Worm (Caenorhabditis elegans): ENCODE measurements around the gene fip-2.

The fip-2 gene

DNA sequence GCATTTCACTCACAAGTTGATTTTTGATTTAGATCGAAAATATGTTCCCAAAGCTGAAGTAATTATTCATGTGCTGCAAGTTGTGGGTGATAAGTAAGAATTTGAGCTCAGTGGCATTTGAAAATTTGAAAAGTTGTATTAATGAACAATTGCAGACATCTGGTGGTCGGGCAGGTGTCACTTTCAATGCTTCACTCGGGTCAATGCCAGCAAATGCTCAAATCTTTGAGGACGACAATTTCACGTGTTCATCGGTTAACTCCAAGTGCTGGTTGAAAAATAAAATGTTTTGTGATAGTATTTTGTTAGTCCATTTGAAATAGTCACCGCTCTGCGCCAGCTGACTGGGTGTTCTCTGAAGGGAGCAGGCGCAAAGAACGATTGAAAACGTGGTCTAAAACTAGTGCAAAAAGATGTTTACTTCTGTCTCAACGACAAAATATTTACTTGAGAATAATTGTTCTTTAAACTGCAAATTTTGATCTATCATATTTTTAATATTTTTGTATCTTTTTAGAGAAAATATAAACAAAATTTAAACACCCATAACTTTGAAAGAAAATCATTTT, 26.4 kb downstream of the fip-2 start:
- TF ChIP-seq C34F6.9 (tag; optimal IDR thresholded peaks at IDR 0.05) (peak; percentile 68), blmp-1 (tag; optimal IDR thresholded peaks at IDR 0.05; ENCODE audit: insufficient read depth) (no peak), nhr-23 (tag; optimal IDR thresholded peaks at IDR 0.05) (no peak), zag-1 (tag; optimal IDR thresholded peaks at IDR 0.05) (no peak), alr-1 (tag; optimal IDR thresholded peaks at IDR 0.05) (no peak), ztf-11 (tag; optimal IDR thresholded peaks at IDR 0.05) (no peak), ztf-4 (tag; optimal IDR thresholded peaks at IDR 0.05) (peak; percentile 35), unc-62 (GFP tag; optimal IDR thresholded peaks at IDR 0.05) (no peak), elt-3 (tag; optimal IDR thresholded peaks at IDR 0.05) (no peak), Y55F3AM.14 (GFP tag; optimal IDR thresholded peaks at IDR 0.05) (peak; percentile 48), F13H6.1 (tag; optimal IDR thresholded peaks at IDR 0.05) (peak; percentile 75), lin-11 (tag; optimal IDR thresholded peaks at IDR 0.05) (peak; percentile 7), mdl-1 (tag; optimal IDR thresholded peaks at IDR 0.05) (peak in 1 of 2 experiments; percentile 39), fos-1 (tag; optimal IDR thresholded peaks at IDR 0.05) (no peak), snpc-4 (tag; optimal IDR thresholded peaks at IDR 0.05) (peak; percentile 35), nhr-12 (tag; optimal IDR thresholded peaks at IDR 0.05) (no peak), peb-1 (tag; optimal IDR thresholded peaks at IDR 0.05) (no peak), nhr-129 (tag; optimal IDR thresholded peaks at IDR 0.05) (peak; percentile 93), egl-27 (tag; optimal IDR thresholded peaks at IDR 0.05) (no peak), crh-2 (tag; optimal IDR thresholded peaks at IDR 0.05) (peak; percentile 81), nhr-77 (tag; optimal IDR thresholded peaks at IDR 0.05) (no peak), lsy-2 (tag; optimal IDR thresholded peaks at IDR 0.05) (peak in 1 of 2 experiments; percentile 72), sma-9 (GFP tag; optimal IDR thresholded peaks at IDR 0.05) (peak; percentile 96), sma-9 (tag; optimal IDR thresholded peaks at IDR 0.05) (no peak), lin-13 (GFP tag; optimal IDR thresholded peaks at IDR 0.05) (no peak), aly-2 (tag; optimal IDR thresholded peaks at IDR 0.05) (no peak), ZK546.5 (tag; optimal IDR thresholded peaks at IDR 0.05) (no peak), nhr-6 (tag; optimal IDR thresholded peaks at IDR 0.05) (no peak), mbf-1 (tag; optimal IDR thresholded peaks at IDR 0.05) (no peak), sma-3 (GFP tag; optimal IDR thresholded peaks at IDR 0.05) (peak; percentile 58), sem-4 (tag; optimal IDR thresholded peaks at IDR 0.05) (no peak), nhr-237 (tag; optimal IDR thresholded peaks at IDR 0.05) (no peak), dmd-4 (tag; optimal IDR thresholded peaks at IDR 0.05) (no peak), ama-1 (optimal IDR thresholded peaks at IDR 0.05) (peak; percentile 46), nhr-21 (tag; optimal IDR thresholded peaks at IDR 0.05) (peak; percentile 21), gmeb-1 (tag; optimal IDR thresholded peaks at IDR 0.05) (peak; percentile 51), unc-55 (GFP tag; optimal IDR thresholded peaks at IDR 0.05) (peak; percentile 0), nhr-25 (tag; optimal IDR thresholded peaks at IDR 0.05) (peak; percentile 5)

- peak; percentile 20 for TF ChIP-seq C34F6.9 (tag; optimal IDR thresholded peaks at IDR 0.05)
- peak in 1 of 2 experiments; percentile 5 for TF ChIP-seq lsy-2 (tag; optimal IDR thresholded peaks at IDR 0.05)
- TF ChIP-seq sma-9 (GFP tag; optimal IDR thresholded peaks at IDR 0.05) = peak; percentile 43
- TF ChIP-seq sma-9 (tag; optimal IDR thresholded peaks at IDR 0.05) = no peak
- TF ChIP-seq zag-1 (tag; optimal IDR thresholded peaks at IDR 0.05) = no peak
- no peak for TF ChIP-seq lin-39 (tag; optimal IDR thresholded peaks at IDR 0.05)
- TF ChIP-seq crh-2 (tag; optimal IDR thresholded peaks at IDR 0.05) = peak; percentile 13
These were observed 27.2 kb downstream of the fip-2 start for ce11 chrV:9094976-9095375.

- TF ChIP-seq zag-1 (tag; optimal IDR thresholded peaks at IDR 0.05) = no peak
- TF ChIP-seq unc-55 (GFP tag; optimal IDR thresholded peaks at IDR 0.05) = peak; percentile 29
- no peak for TF ChIP-seq unc-39 (tag; optimal IDR thresholded peaks at IDR 0.05)
- TF ChIP-seq sma-9 (GFP tag; optimal IDR thresholded peaks at IDR 0.05) = peak; percentile 99
- TF ChIP-seq sma-9 (tag; optimal IDR thresholded peaks at IDR 0.05) = peak; percentile 34
- TF ChIP-seq ZK546.5 (tag; optimal IDR thresholded peaks at IDR 0.05) = no peak
- TF ChIP-seq egl-27 (tag; optimal IDR thresholded peaks at IDR 0.05) = peak; percentile 85
- TF ChIP-seq aly-2 (tag; optimal IDR thresholded peaks at IDR 0.05) = no peak
- peak; percentile 68 for TF ChIP-seq snpc-4 (tag; optimal IDR thresholded peaks at IDR 0.05)
- peak; percentile 97 for TF ChIP-seq nhr-25 (tag; optimal IDR thresholded peaks at IDR 0.05)
- no peak for TF ChIP-seq ceh-16 (tag; optimal IDR thresholded peaks at IDR 0.05)
- peak; percentile 96 for TF ChIP-seq nhr-21 (tag; optimal IDR thresholded peaks at IDR 0.05)
- TF ChIP-seq fos-1 (tag; optimal IDR thresholded peaks at IDR 0.05) = peak; percentile 70
- TF ChIP-seq ztf-11 (tag; optimal IDR thresholded peaks at IDR 0.05) = no peak
- no peak for TF ChIP-seq R02D3.7 (tag; optimal IDR thresholded peaks at IDR 0.05)
- TF ChIP-seq lin-11 (tag; optimal IDR thresholded peaks at IDR 0.05) = no peak
- peak; percentile 85 for TF ChIP-seq nhr-6 (tag; optimal IDR thresholded peaks at IDR 0.05)
- no peak for TF ChIP-seq nhr-23 (tag; optimal IDR thresholded peaks at IDR 0.05)
- TF ChIP-seq ceh-82 (tag; optimal IDR thresholded peaks at IDR 0.05) = no peak
- no peak for TF ChIP-seq nhr-12 (tag; optimal IDR thresholded peaks at IDR 0.05)
- TF ChIP-seq unc-62 (GFP tag; optimal IDR thresholded peaks at IDR 0.05) = no peak
- TF ChIP-seq ztf-1 (GFP tag; conservative IDR thresholded peaks at IDR 0.05) = no peak
- no peak for TF ChIP-seq nhr-11 (tag; optimal IDR thresholded peaks at IDR 0.05)
- TF ChIP-seq sma-3 (GFP tag; optimal IDR thresholded peaks at IDR 0.05) = peak; percentile 93
- peak; percentile 86 for TF ChIP-seq C34F6.9 (tag; optimal IDR thresholded peaks at IDR 0.05)
- TF ChIP-seq lin-13 (GFP tag; optimal IDR thresholded peaks at IDR 0.05) = peak; percentile 73
- TF ChIP-seq nhr-10 (tag; optimal IDR thresholded peaks at IDR 0.05) = no peak
- TF ChIP-seq peb-1 (tag; optimal IDR thresholded peaks at IDR 0.05) = no peak
- peak; percentile 88 for TF ChIP-seq nhr-129 (tag; optimal IDR thresholded peaks at IDR 0.05)
- TF ChIP-seq Y55F3AM.14 (GFP tag; optimal IDR thresholded peaks at IDR 0.05) = peak; percentile 88
These were observed 28.0 kb downstream of the fip-2 start, which contains the start of gene F21C10.10 for ce11 chrV:9095613-9096317. Gene F21C10.10 (plus strand): TSS chrV:9096267.

Measured in whole organism, L2 larva.